Worm (Caenorhabditis elegans) whole organism, young adult: ENCODE data around the gene str-84.

Experiments
- C06A6.2 ChIP-seq: fragments of 200-800 bp; sonication (Bioruptor generic); conservative IDR thresholded peaks from 2 replicates; pipeline ENCODE4 v1.3.6; 2022; ENCODE audit warnings: missing genetic modification characterization, missing compliant biosample characterization
- D2030.7 ChIP-seq: fragments of 200-800 bp; sonication (Bioruptor generic); IDR thresholded peaks from 2 replicates; pipeline ENCODE4 v1.3.6; 2022; ENCODE audit warnings: missing genetic modification reagents, missing genetic modification characterization, missing compliant biosample characterization
- F23B12.7 ChIP-seq: sonication (generic microtip); optimal IDR thresholded peaks from 2 replicates; lab custom pipeline; 2017; ENCODE audit warnings: missing genetic modification characterization, mild to moderate bottlenecking, missing compliant biosample characterization, antibody characterized with exemption, moderate library complexity; ENCODE audit not compliant: insufficient read depth
- F39B2.1 ChIP-seq: fragments of 200-800 bp; sonication (Bioruptor generic); IDR thresholded peaks from 2 replicates; pipeline ENCODE4 v1.3.6; 2022; ENCODE audit warnings: missing genetic modification reagents, missing genetic modification characterization, missing compliant biosample characterization
- F49E8.2 ChIP-seq: sonication (generic microtip); optimal IDR thresholded peaks from 3 replicates; lab custom pipeline; 2017; ENCODE audit warnings: missing genetic modification characterization, mild to moderate bottlenecking, missing compliant biosample characterization, antibody characterized with exemption, moderate library complexity; ENCODE audit not compliant: insufficient read depth
- T07F8.4 ChIP-seq: sonication (generic microtip); optimal IDR thresholded peaks from 2 replicates; lab custom pipeline; 2016; ENCODE audit warnings: mild to moderate bottlenecking, missing genetic modification characterization, moderate library complexity, missing compliant biosample characterization
- Y53G8AR.9 ChIP-seq: fragments of 200-800 bp; sonication (Bioruptor generic); conservative IDR thresholded peaks from 2 replicates; pipeline ENCODE4 v1.3.6; 2022; ENCODE audit warnings: missing genetic modification reagents, missing genetic modification characterization, missing compliant biosample characterization
- akir-1 ChIP-seq: fragments of 200-800 bp; sonication (Bioruptor generic); optimal IDR thresholded peaks from 2 replicates; lab custom pipeline; 2018; ENCODE audit warnings: mild to moderate bottlenecking, missing genetic modification characterization, moderate library complexity, missing compliant biosample characterization
- athp-1 ChIP-seq: sonication (generic microtip); optimal IDR thresholded peaks from 2 replicates; lab custom pipeline; 2017; ENCODE audit warnings: mild to moderate bottlenecking, missing genetic modification characterization, missing compliant biosample characterization
- attf-3 ChIP-seq: fragments of 200-800 bp; sonication (Bioruptor generic); conservative IDR thresholded peaks from 2 replicates; pipeline ENCODE4 v1.3.6; 2022; ENCODE audit warnings: missing genetic modification reagents, missing genetic modification characterization, missing compliant biosample characterization
- ceh-100 ChIP-seq: fragments of 200-800 bp; sonication (Bioruptor generic); IDR thresholded peaks from 2 replicates; pipeline ENCODE4 v1.3.6; 2022; ENCODE audit warnings: missing genetic modification reagents, missing genetic modification characterization, missing compliant biosample characterization
- ceh-79 ChIP-seq: sonication (generic microtip); optimal IDR thresholded peaks from 2 replicates; lab custom pipeline; 2017; ENCODE audit warnings: mild to moderate bottlenecking, missing genetic modification characterization, missing compliant biosample characterization
- ceh-91 ChIP-seq: fragments of 200-800 bp; sonication (Bioruptor generic); IDR thresholded peaks from 2 replicates; pipeline ENCODE4 v1.3.6; 2022; ENCODE audit warnings: missing genetic modification reagents, missing genetic modification characterization, missing compliant biosample characterization
- chd-7 ChIP-seq: sonication (generic microtip); optimal IDR thresholded peaks from 2 replicates; lab custom pipeline; 2016; ENCODE audit warnings: mild to moderate bottlenecking, missing genetic modification characterization, moderate library complexity, missing compliant biosample characterization
- dpl-1 ChIP-seq: fragments of 150-350 bp; optimal IDR thresholded peaks from 2 replicates; lab custom pipeline; 2014; ENCODE audit warnings: missing biosample characterization, missing genetic modification reagents, missing genetic modification characterization
- efl-1 ChIP-seq: fragments of 150-350 bp; optimal IDR thresholded peaks from 2 replicates; lab custom pipeline; 2014; ENCODE audit warnings: missing biosample characterization, missing genetic modification reagents, missing genetic modification characterization
- ets-4 ChIP-seq: fragments of 200-800 bp; sonication (Bioruptor generic); optimal IDR thresholded peaks from 2 replicates; lab custom pipeline; 2018; ENCODE audit warnings: mild to moderate bottlenecking, missing genetic modification characterization, missing compliant biosample characterization
- fkh-3 ChIP-seq: sonication (generic microtip); optimal IDR thresholded peaks from 2 replicates; lab custom pipeline; 2016; ENCODE audit warnings: mild to moderate bottlenecking, missing genetic modification characterization, missing compliant biosample characterization
- him-1 ChIP-seq: sonication (generic microtip); optimal IDR thresholded peaks from 2 replicates; lab custom pipeline; 2016; ENCODE audit warnings: missing genotype, missing genetic modification reagents, missing genetic modification characterization, missing compliant biosample characterization
- hrde-1 ChIP-seq: sonication (generic microtip); optimal IDR thresholded peaks from 2 replicates; lab custom pipeline; 2016; ENCODE audit warnings: missing genetic modification characterization, mild to moderate bottlenecking, missing compliant biosample characterization, moderate library complexity, missing genotype, missing genetic modification reagents, borderline replicate concordance
- lin-26 ChIP-seq: fragments of 200-800 bp; sonication (Bioruptor generic); IDR thresholded peaks from 2 replicates; pipeline ENCODE4 v1.3.6; 2022; ENCODE audit warnings: missing genetic modification reagents, missing genetic modification characterization, missing compliant biosample characterization
- lin-54 ChIP-seq: fragments of 200-800 bp; sonication (Bioruptor generic); optimal IDR thresholded peaks from 2 replicates; lab custom pipeline; 2018; ENCODE audit warnings: mild to moderate bottlenecking, missing genetic modification characterization, missing compliant biosample characterization
- lir-1 ChIP-seq: fragments of 200-800 bp; sonication (Bioruptor generic); conservative IDR thresholded peaks from 2 replicates; pipeline ENCODE4 v1.3.6; 2022; ENCODE audit warnings: missing genetic modification reagents, missing genetic modification characterization, missing compliant biosample characterization
- madf-6 ChIP-seq: fragments of 200-800 bp; sonication (Bioruptor generic); IDR thresholded peaks from 2 replicates; pipeline ENCODE4 v1.3.6; 2022; ENCODE audit warnings: missing genetic modification reagents, missing genetic modification characterization, missing compliant biosample characterization
- mcd-1 ChIP-seq: fragments of 200-800 bp; sonication (Bioruptor generic); IDR thresholded peaks from 2 replicates; pipeline ENCODE4 v1.3.6; 2022; ENCODE audit warnings: missing genetic modification reagents, missing genetic modification characterization, missing compliant biosample characterization
- nhr-179 ChIP-seq: sonication (generic microtip); optimal IDR thresholded peaks from 2 replicates; lab custom pipeline; 2016; ENCODE audit warnings: mild to moderate bottlenecking, missing genetic modification characterization, missing compliant biosample characterization
- rcor-1 ChIP-seq: fragments of 200-800 bp; sonication (Bioruptor generic); IDR thresholded peaks from 2 replicates; pipeline ENCODE4 v1.3.6; 2022; ENCODE audit warnings: missing genetic modification reagents, missing genetic modification characterization, missing compliant biosample characterization
- rec-8 ChIP-seq, 2 experiments: sonication (generic microtip); optimal IDR thresholded peaks; 2 replicates each; lab custom pipeline; 2016; ENCODE audit warnings: mild to moderate bottlenecking in 2 of 2, missing genetic modification characterization in 2 of 2, missing genetic modification reagents in 2 of 2, missing genotype in 2 of 2, missing biosample characterization in 1 of 2, missing compliant biosample characterization in 1 of 2, moderate library complexity in 1 of 2
- rpc-1 ChIP-seq, 2 experiments: fragments of 150-350 bp in 1 of 2; sonication (generic microtip) in 1 of 2; optimal IDR thresholded peaks; 2 replicates each; lab custom pipeline; 2014 to 2018; ENCODE audit warnings: missing biosample characterization in 1 of 2, missing genetic modification characterization in 1 of 2, missing genetic modification reagents in 1 of 2, missing genotype in 1 of 2
- zim-3 ChIP-seq: sonication (generic microtip); optimal IDR thresholded peaks from 2 replicates; lab custom pipeline; 2017; ENCODE audit warnings: mild to moderate bottlenecking, missing genetic modification characterization, moderate library complexity, missing compliant biosample characterization

Gene str-84

ce11 chrV:9018871-9019270 lies 38.1 kb upstream of the str-84 start:
- no peak for TF ChIP-seq T07F8.4 (tag; lab: Kevin White, UChicago)
- no peak for TF ChIP-seq hrde-1 (tag; lab: Kevin White, UChicago)
- TF ChIP-seq him-1: no peak
- no peak for TF ChIP-seq ceh-91 (GFP tag; lab: Robert Waterston, UW)
- TF ChIP-seq D2030.7: no peak
- TF ChIP-seq zim-3 (tag; lab: Kevin White, UChicago): no peak
- TF ChIP-seq, all 124 proteins: peak for 0

ce11 chrV:9016479-9016878 lies 35.7 kb upstream of the str-84 start, which contains the start of gene oac-40:
oac-40 (plus strand) TSS chrV:9016779.
- TF ChIP-seq F23B12.7: no peak

- no peak for TF ChIP-seq ceh-100 (GFP tag; lab: Robert Waterston, UW)
- no peak for TF ChIP-seq chd-7
These were observed 34.8 kb upstream of the str-84 start, which contains the start of gene srt-18 for ce11 chrV:9015540-9015939. srt-18 (minus strand) TSS chrV:9015640.

- TF ChIP-seq ceh-79 (tag; lab: Kevin White, UChicago): no peak
- TF ChIP-seq dpl-1 (GFP tag; lab: Kevin White, UChicago): no peak
- TF ChIP-seq fkh-3 (tag; lab: Kevin White, UChicago): no peak
- no peak for TF ChIP-seq Y53G8AR.9
- no peak for TF ChIP-seq madf-6 (GFP tag; lab: Robert Waterston, UW)
- no peak for TF ChIP-seq mcd-1 (GFP tag; lab: Robert Waterston, UW)
- TF ChIP-seq lir-1: no peak
- no peak for TF ChIP-seq nhr-179 (tag; lab: Kevin White, UChicago)
- no peak for TF ChIP-seq C06A6.2
- no peak for TF ChIP-seq ets-4 (GFP tag; lab: Kevin White, UChicago)
- no peak for TF ChIP-seq rec-8 (tag; optimal IDR thresholded peaks at IDR 0.05; lab: Kevin White, UChicago)
These were observed 33.0 kb upstream of the str-84 start, which contains the start of gene srh-201 for ce11 chrV:9013765-9014164. srh-201 (minus strand) TSS chrV:9013865.

ce11 chrV:9009175-9009574 lies 28.4 kb upstream of the str-84 start, which contains the start of gene srx-2:
srx-2 (plus strand) TSS chrV:9009475.
- TF ChIP-seq lin-26 (GFP tag; lab: Robert Waterston, UW) (no peak), akir-1 (GFP tag; lab: Kevin White, UChicago) (no peak), C06A6.2 (no peak), F39B2.1 (GFP tag; lab: Robert Waterston, UW) (no peak)
- TF ChIP-seq, all 124 proteins: peak for 0

- TF ChIP-seq rec-8 (tag; optimal IDR thresholded peaks at IDR 0.05; lab: Kevin White, UChicago): no peak
- TF ChIP-seq rcor-1 (GFP tag; lab: Robert Waterston, UW): no peak
- no peak for TF ChIP-seq ceh-100 (GFP tag; lab: Robert Waterston, UW)
These were observed 24.5 kb upstream of the str-84 start, which contains the start of gene srx-3 for ce11 chrV:9005243-9005642. srx-3 (plus strand) TSS chrV:9005543.

- TF ChIP-seq F49E8.2 (no peak), efl-1 (GFP tag; lab: Kevin White, UChicago) (no peak), C06A6.2 (no peak), mcd-1 (GFP tag; lab: Robert Waterston, UW) (no peak), lin-54 (GFP tag; lab: Kevin White, UChicago) (no peak), attf-3 (GFP tag; lab: Robert Waterston, UW) (no peak), rpc-1 (optimal IDR thresholded peaks at IDR 0.05; lab: Kevin White, UChicago) (no peak), rpc-1 (tag; optimal IDR thresholded peaks at IDR 0.05; lab: Kevin White, UChicago) (no peak), athp-1 (tag; lab: Kevin White, UChicago) (no peak)
These were observed 22.5 kb upstream of the str-84 start, which contains the start of gene srx-1 for ce11 chrV:9003291-9003690. srx-1 (plus strand) TSS chrV:9003672.
